Worm (Caenorhabditis elegans) whole organism, L4/young adult: ENCODE results near the gene T09A5.14.

Source experiments
- W03F9.2 ChIP-seq: fragments of 150-350 bp; optimal IDR thresholded peaks from 2 replicates; lab custom pipeline; 2014; ENCODE audit warnings: missing biosample characterization, missing genetic modification characterization
- dao-5 ChIP-seq: sonication (generic microtip); optimal IDR thresholded peaks from 2 replicates; lab custom pipeline; 2016; ENCODE audit warnings: missing genotype, missing genetic modification characterization, moderate library complexity, missing compliant biosample characterization
- him-1 ChIP-seq: sonication (generic microtip); optimal IDR thresholded peaks from 2 replicates; lab custom pipeline; 2016; ENCODE audit warnings: missing genotype, missing genetic modification reagents, missing genetic modification characterization, missing compliant biosample characterization

ce11 chrII:7849697-7850096, 17.5 kb downstream of the T09A5.14 start, which contains the start of gene acr-7:
- no peak for TF ChIP-seq him-1 (tag; lab: Kevin White, UChicago)
- TF ChIP-seq W03F9.2 (tag; lab: Kevin White, UChicago) = no peak
- no peak for TF ChIP-seq dao-5 (tag; lab: Kevin White, UChicago)
